Fruit fly (Drosophila melanogaster): ENCODE data around the gene Fum2.

Gene Fum2

DNA sequence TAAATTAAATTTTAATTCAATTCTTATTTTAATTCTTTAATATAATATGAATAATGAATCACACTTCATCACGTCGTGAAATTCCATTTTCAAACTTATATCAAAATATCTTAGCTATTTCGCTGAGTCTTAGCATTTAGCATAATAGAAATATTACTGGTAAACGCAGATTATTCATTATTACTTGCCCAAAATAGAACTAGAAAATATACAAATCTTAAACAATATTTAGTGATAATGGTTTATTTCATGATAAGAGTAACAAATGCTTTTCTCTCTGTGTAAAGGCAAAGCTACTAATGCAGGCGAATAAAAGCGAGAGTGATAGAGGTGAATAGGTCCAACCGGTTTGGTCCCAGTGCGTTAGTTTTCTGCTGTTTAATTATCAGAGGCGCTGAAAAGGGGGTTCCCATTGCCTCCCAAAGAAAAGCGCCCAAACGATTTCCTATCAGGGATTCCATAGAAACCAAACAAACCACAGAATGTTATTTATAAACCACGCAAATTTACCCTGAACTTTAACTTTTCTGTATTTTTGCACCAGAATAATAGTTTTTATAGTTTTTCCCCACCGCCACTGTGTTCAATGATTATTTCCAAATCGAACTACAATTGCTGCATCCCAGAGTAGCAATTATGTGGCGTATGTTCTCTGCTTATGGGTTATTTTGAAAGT lies 18.6 kb upstream of the Fum2 start (continued):
- TF ChIP-seq CG4730 (GFP tag; IDR thresholded peaks at IDR 0.05) (no peak), CG7556 (GFP tag; optimal IDR thresholded peaks at IDR 0.05) (peak; percentile 43), CG32767 (GFP tag; IDR thresholded peaks at IDR 0.05) (no peak), klu (GFP tag; IDR thresholded peaks at IDR 0.05) (no peak), TFAM (GFP tag; optimal IDR thresholded peaks at IDR 0.05) (no peak), trh (GFP tag; optimal IDR thresholded peaks at IDR 0.05) (no peak), CG7786 (GFP tag; optimal IDR thresholded peaks at IDR 0.05) (peak; percentile 49), CHES-1-like (GFP tag; optimal IDR thresholded peaks at IDR 0.05) (peak; percentile 42), row (GFP tag; IDR thresholded peaks at IDR 0.05) (peak; percentile 68), maf-S (GFP tag; optimal IDR thresholded peaks at IDR 0.05) (no peak), Dbx (GFP tag; IDR thresholded peaks at IDR 0.05) (0 out of 3 replicates have a peak, but pooled peaks have one; percentile 34), CG11247 (GFP tag; IDR thresholded peaks at IDR 0.05) (no peak), Atf3 (GFP tag; optimal IDR thresholded peaks at IDR 0.05) (peak; percentile 9), B-H1 (GFP tag; IDR thresholded peaks at IDR 0.05) (no peak), CG1602 (GFP tag; optimal IDR thresholded peaks at IDR 0.05) (no peak), Ets65A (GFP tag) (peak; percentile 70), pb (GFP tag; optimal IDR thresholded peaks at IDR 0.05) (peak; percentile 27), E2f1 (GFP tag; IDR thresholded peaks at IDR 0.05) (0 out of 2 replicates have a peak, but pooled peaks have one; percentile 40), ttk (GFP tag; IDR thresholded peaks at IDR 0.05) (peak; percentile 35; the same call in 1 of the 2 replicates), Meics (GFP tag; optimal IDR thresholded peaks at IDR 0.05) (peak; percentile 55), Hr3 (GFP tag; optimal IDR thresholded peaks at IDR 0.05) (peak; percentile 1), dysf (GFP tag; IDR thresholded peaks at IDR 0.05) (peak; percentile 70), Doc3 (GFP tag; IDR thresholded peaks at IDR 0.05; ENCODE audit: partially characterized antibody) (no peak), CG6689 (GFP tag; IDR thresholded peaks at IDR 0.05) (peak; percentile 53; the same call in 1 of the 2 replicates), esg (GFP tag; conservative IDR thresholded peaks at IDR 0.05) (peak; percentile 28), so (GFP tag; IDR thresholded peaks at IDR 0.05) (peak; percentile 49; the same call in 1 of the 3 replicates), CG7372 (GFP tag; IDR thresholded peaks at IDR 0.05) (0 out of 2 replicates have a peak, but pooled peaks have one; percentile 27), Hmx (GFP tag; optimal IDR thresholded peaks at IDR 0.05) (no peak), CG33213 (GFP tag; optimal IDR thresholded peaks at IDR 0.05) (no peak), CG3995 (GFP tag; optimal IDR thresholded peaks at IDR 0.05) (no peak), CG17612 (GFP tag; IDR thresholded peaks at IDR 0.05) (no peak), Fer3 (tag; optimal IDR thresholded peaks at IDR 0.05) (peak; percentile 16), her (GFP tag; optimal IDR thresholded peaks at IDR 0.05) (peak; percentile 51), CG13296 (GFP tag; optimal IDR thresholded peaks at IDR 0.05) (peak; percentile 33), CG31365 (tag; optimal IDR thresholded peaks at IDR 0.05) (no peak), vvl (GFP tag; IDR thresholded peaks at IDR 0.05) (peak; percentile 47), CG9932 (GFP tag; IDR thresholded peaks at IDR 0.05) (peak; percentile 58; the same call in 1 of the 2 replicates), cato (GFP tag; optimal IDR thresholded peaks at IDR 0.05; ENCODE audit: borderline replicate concordance) (no peak), CG14050 (GFP tag; IDR thresholded peaks at IDR 0.05) (peak; percentile 32; the same call in 1 of the 3 replicates), al (GFP tag; IDR thresholded peaks at IDR 0.05) (peak; percentile 49; the same call in 1 of the 2 replicates), lab (GFP tag; optimal IDR thresholded peaks at IDR 0.05) (peak; percentile 58), CG18262 (tag; optimal IDR thresholded peaks at IDR 0.05) (peak; percentile 40), CG7839 (tag; optimal IDR thresholded peaks at IDR 0.05) (peak; percentile 40), zfh2 (GFP tag; optimal IDR thresholded peaks at IDR 0.05) (peak; percentile 35), Xrp1 (GFP tag; IDR thresholded peaks at IDR 0.05) (peak; percentile 46; the same call in 1 of the 2 replicates), CG13123 (GFP tag; optimal IDR thresholded peaks at IDR 0.05) (no peak), CG9876 (GFP tag; optimal IDR thresholded peaks at IDR 0.05) (no peak), CG9437 (GFP tag; optimal IDR thresholded peaks at IDR 0.05) (peak; percentile 4), CG9817 (tag; optimal IDR thresholded peaks at IDR 0.05) (peak; percentile 19), CG12659 (GFP tag; optimal IDR thresholded peaks at IDR 0.05) (peak; percentile 52), HLH54F (GFP tag; optimal IDR thresholded peaks at IDR 0.05) (peak; percentile 12)
